Worm (Caenorhabditis elegans): ENCODE measurements around the gene F13D12.8.
"Not testable (repeated sequence)": the region's sequence is repeated elsewhere in the genome, so short reads cannot be mapped to it uniquely, and the experiment has no call there.

Gene F13D12.8

DNA sequence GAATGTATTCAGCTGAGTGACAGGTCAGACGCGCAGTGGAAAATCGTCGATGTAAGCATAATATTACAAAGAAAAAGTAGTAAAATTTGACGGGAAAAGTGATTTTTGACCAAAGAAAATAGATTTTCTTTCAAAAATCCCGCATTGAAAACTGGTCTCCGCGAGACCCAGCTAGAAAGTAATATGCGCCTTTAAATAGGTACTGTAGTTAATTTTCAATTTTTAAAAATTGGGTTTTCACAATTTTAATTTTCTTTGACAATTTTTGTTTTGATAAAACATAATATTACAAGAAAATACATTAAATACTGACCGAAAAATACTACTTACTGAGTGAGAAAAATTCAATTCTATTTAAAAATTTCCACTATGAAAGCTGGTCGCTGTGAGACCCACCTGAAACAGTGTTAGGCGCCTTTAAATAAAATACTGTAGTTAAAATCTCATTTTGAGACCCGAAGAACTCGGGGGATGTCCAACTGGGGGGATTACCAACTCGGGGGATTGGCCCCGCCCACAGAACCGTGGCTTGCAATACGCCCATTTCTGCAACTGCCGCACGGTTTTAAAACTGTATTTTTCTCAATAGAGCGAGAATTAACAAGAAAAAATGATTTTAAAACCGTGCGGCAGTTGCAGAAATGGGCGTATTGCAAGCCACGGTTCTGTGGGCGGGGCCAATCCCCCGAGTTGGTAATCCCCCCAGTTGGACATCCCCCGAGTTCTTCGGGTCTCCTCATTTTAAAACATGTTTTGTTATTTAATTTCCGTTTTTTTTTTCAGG is 37.0 kb downstream of the F13D12.8 start, which contains the start of gene tars-1:
TSS of gene tars-1 (minus strand) at position 497 of the 784 bp plus-strand sequence.
- TF ChIP-seq ceh-13 (GFP tag; optimal IDR thresholded peaks at IDR 0.05); flt-1 (GFP tag; IDR thresholded peaks at IDR 0.05); hnd-1 (tag; optimal IDR thresholded peaks at IDR 0.05): not testable (repeated sequence)

DNA sequence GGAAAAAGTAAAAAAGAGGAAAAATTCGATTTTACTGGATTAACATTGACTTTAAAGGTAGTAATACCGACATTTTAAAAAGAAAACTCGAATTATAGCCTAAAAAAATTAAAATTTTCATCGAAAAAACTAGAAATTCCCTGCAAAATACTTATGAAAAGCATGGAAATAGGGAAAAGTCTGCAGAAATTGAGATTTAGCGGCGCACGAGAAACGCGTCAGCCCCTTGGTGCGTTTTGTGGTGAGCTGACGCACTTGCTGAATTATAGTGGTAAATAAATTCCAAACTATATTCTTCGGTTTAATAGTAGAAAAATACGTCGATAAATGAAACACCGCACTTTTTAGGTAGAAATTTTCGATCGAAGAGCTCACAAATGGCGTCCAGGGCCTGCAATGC is 38.0 kb downstream of the F13D12.8 start:
- TF ChIP-seq scrt-1 (GFP tag; IDR thresholded peaks at IDR 0.05) (no peak), F13C5.2 (tag; optimal IDR thresholded peaks at IDR 0.05) (peak; percentile 65), pes-1 (GFP tag; IDR thresholded peaks at IDR 0.05) (peak; percentile 32; the same call in 1 of the 2 replicates)

DNA sequence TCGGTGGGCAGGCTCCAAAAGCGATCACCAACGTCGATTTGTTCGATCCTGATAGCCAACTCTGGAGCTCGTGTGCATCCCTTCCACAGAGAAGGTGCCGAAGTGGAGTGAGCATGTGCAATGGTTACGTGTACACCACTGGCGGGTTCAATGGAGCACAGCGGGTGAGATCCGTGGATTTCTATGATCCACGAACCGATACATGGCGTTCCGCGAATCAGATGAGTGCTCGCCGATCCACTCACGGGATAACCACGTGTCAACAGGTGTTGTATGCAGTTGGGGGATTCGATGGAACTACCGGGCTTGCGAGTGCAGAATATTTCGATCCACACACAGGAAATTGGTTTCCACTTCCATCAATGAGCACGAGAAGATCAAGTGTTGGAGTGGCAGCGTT is 41.5 kb downstream of the F13D12.8 start:
- TF ChIP-seq F13C5.2 (tag; optimal IDR thresholded peaks at IDR 0.05) (no peak), aly-1 (tag; optimal IDR thresholded peaks at IDR 0.05) (no peak), hmbx-1 (tag; optimal IDR thresholded peaks at IDR 0.05) (no peak), tbx-37 (GFP tag; conservative IDR thresholded peaks at IDR 0.05) (no peak), tbx-11 (GFP tag; IDR thresholded peaks at IDR 0.05) (no peak), hmg-4 (GFP tag; optimal IDR thresholded peaks at IDR 0.05) (no peak), ceh-13 (GFP tag; optimal IDR thresholded peaks at IDR 0.05) (no peak), ceh-36 (tag; optimal IDR thresholded peaks at IDR 0.05) (no peak)

DNA sequence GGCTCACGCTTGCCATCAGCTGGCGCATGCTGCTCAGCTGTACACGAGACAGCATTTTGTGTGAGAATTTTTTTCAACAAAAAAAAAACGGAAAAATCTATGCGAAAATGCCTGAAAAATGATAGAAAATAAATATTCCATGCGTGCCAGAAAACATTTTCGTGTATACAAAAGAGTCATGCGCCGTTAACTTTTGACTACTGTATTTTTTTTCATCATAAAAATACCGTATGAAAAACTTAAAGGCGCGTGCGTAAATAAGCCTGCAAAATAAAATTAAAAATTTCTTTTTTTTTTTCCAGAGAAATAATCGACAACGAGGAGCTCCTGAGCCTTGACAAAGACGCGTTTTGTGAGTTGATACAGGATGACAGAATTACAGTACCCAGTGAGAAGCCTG is 42.5 kb downstream of the F13D12.8 start:
- TF ChIP-seq ets-7 (tag; optimal IDR thresholded peaks at IDR 0.05) (no peak), hmg-4 (GFP tag; optimal IDR thresholded peaks at IDR 0.05) (no peak), aly-1 (tag; optimal IDR thresholded peaks at IDR 0.05) (no peak)

DNA sequence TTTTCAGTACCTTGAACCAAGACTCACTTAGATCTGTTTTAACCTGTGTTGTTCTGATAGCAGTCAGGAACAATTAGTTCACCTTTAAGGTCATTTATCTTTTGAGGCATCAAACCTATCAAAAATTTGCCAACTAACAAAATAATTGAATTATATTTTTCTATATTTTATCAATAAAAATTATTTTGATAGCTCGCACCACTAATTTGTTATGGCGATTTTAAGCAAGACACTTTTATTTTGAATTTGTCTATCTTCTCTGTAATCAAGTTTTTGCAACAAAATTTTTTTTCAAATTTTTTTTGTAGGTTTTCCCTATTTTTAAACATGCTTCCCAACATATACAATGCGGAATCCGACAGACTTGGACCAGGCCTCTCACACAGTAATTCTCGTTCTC is 43.8 kb downstream of the F13D12.8 start, which contains the start of gene kel-1:
TSS of gene kel-1 (plus strand) at position 301 of the 400 bp plus-strand sequence.
- TF ChIP-seq B0310.2 (tag; optimal IDR thresholded peaks at IDR 0.05) = no peak
- TF ChIP-seq tbx-11 (GFP tag; IDR thresholded peaks at IDR 0.05) = no peak
- TF ChIP-seq hmbx-1 (tag; optimal IDR thresholded peaks at IDR 0.05) = no peak
- no peak for TF ChIP-seq tra-4 (tag; optimal IDR thresholded peaks at IDR 0.05)
- TF ChIP-seq ceh-36 (tag; optimal IDR thresholded peaks at IDR 0.05) = no peak
- no peak for TF ChIP-seq scrt-1 (GFP tag; IDR thresholded peaks at IDR 0.05)
- no peak for TF ChIP-seq sea-1 (GFP tag; conservative IDR thresholded peaks at IDR 0.05)
- TF ChIP-seq aly-1 (tag; optimal IDR thresholded peaks at IDR 0.05) = no peak
- no peak for TF ChIP-seq ceh-13 (GFP tag; optimal IDR thresholded peaks at IDR 0.05)
- TF ChIP-seq ets-7 (tag; optimal IDR thresholded peaks at IDR 0.05) = no peak

DNA sequence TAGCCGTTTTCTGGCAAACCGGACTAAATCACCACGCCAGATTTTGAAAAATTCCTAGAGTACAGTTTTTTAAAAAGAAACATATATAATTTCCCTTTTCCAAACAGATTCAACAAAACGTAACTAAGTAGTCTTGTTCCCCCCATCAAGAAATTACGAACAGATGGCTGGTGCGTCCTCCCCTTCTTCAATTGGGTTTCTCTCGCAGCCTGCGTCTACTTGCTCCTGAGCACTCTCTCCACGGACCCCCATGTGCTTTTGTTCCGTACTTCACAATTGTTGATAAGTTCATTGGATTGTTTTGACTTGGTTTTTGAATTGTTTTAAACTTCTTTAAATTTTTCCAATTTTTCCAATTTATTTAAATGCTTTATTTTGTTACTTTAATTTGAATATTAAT is 44.4 kb downstream of the F13D12.8 start:
- TF ChIP-seq ceh-36 (tag; optimal IDR thresholded peaks at IDR 0.05) (no peak), tbx-11 (GFP tag; IDR thresholded peaks at IDR 0.05) (no peak), scrt-1 (GFP tag; IDR thresholded peaks at IDR 0.05) (no peak), tbx-37 (GFP tag; conservative IDR thresholded peaks at IDR 0.05) (no peak), tra-4 (tag; optimal IDR thresholded peaks at IDR 0.05) (no peak), B0310.2 (tag; optimal IDR thresholded peaks at IDR 0.05) (no peak), F13C5.2 (tag; optimal IDR thresholded peaks at IDR 0.05) (no peak)

DNA sequence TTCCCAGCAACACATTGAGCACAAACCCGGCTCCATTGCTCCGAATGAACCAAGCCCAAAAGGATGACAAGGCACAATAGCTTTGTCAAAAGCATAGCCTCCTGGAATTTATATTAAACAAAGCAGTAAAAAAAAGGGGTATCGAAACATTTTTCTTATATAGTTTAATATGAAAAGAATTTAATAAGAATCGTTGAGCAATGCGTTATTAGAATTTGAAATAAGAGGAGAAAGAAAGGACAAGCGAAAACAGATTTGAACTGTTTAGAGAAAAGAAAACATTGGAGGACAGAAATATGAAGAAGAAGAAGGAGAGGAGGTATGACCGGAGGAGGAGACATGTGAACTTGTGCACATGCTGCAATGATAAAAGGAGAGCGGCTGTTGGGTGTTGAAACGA is 47.2 kb downstream of the F13D12.8 start, which contains the start of gene C47D12.5:
TSS of gene C47D12.5 (minus strand) at position 101 of the 400 bp plus-strand sequence.
- TF ChIP-seq tbx-11 (GFP tag; IDR thresholded peaks at IDR 0.05) (no peak), ceh-13 (GFP tag; optimal IDR thresholded peaks at IDR 0.05) (no peak), hmg-4 (GFP tag; optimal IDR thresholded peaks at IDR 0.05) (no peak), ceh-36 (tag; optimal IDR thresholded peaks at IDR 0.05) (no peak), hmbx-1 (tag; optimal IDR thresholded peaks at IDR 0.05) (no peak), ets-7 (tag; optimal IDR thresholded peaks at IDR 0.05) (no peak), tbx-37 (GFP tag; conservative IDR thresholded peaks at IDR 0.05) (no peak), pes-1 (GFP tag; IDR thresholded peaks at IDR 0.05) (no peak), sea-1 (GFP tag; conservative IDR thresholded peaks at IDR 0.05) (no peak), F13C5.2 (tag; optimal IDR thresholded peaks at IDR 0.05) (no peak), hnd-1 (tag; optimal IDR thresholded peaks at IDR 0.05) (no peak), ama-1 (optimal IDR thresholded peaks at IDR 0.05) (no peak)

All from whole organism, early embryonic.